Fruit fly (Drosophila melanogaster): ENCODE results near the gene CG31111.

CG31111 gene

dm6 chr3R:25024895-25025557 lies 31.0 kb downstream of the CG31111 start, which contains the start of the genes EMC6 and Hr96 (continued):
- TF ChIP-seq knrl (GFP tag; IDR thresholded peaks at IDR 0.05; ENCODE audit: partially characterized antibody) (peak; percentile 69), CG7271 (tag; optimal IDR thresholded peaks at IDR 0.05) (peak; percentile 82), CG9876 (GFP tag; optimal IDR thresholded peaks at IDR 0.05) (peak; percentile 82), cad (GFP tag; optimal IDR thresholded peaks at IDR 0.05) (no peak), Gug (GFP tag; IDR thresholded peaks at IDR 0.05) (peak; percentile 93), Hr3 (GFP tag; optimal IDR thresholded peaks at IDR 0.05) (peak; percentile 93), lmd (GFP tag; IDR thresholded peaks at IDR 0.05) (peak; percentile 92), ssp (GFP tag; IDR thresholded peaks at IDR 0.05) (peak; percentile 75), CG11504 (tag; optimal IDR thresholded peaks at IDR 0.05) (peak; percentile 90), CG2129 (GFP tag; IDR thresholded peaks at IDR 0.05; ENCODE audit: partially characterized antibody) (0 out of 2 replicates have a peak, but pooled peaks have one; percentile 4), sim (GFP tag; IDR thresholded peaks at IDR 0.05) (peak; percentile 80), Mad (GFP tag; optimal IDR thresholded peaks at IDR 0.05) (peak; percentile 95), CG6854 (GFP tag; optimal IDR thresholded peaks at IDR 0.05) (peak; percentile 83), B-H1 (GFP tag; IDR thresholded peaks at IDR 0.05) (peak; percentile 90), jigr1 (GFP tag; IDR thresholded peaks at IDR 0.05) (peak; percentile 62; the same call in 2 of the 3 replicates), vvl (GFP tag; IDR thresholded peaks at IDR 0.05) (peak; percentile 96), CG14441 (GFP tag; IDR thresholded peaks at IDR 0.05) (peak; percentile 93), CG14014 (GFP tag; IDR thresholded peaks at IDR 0.05) (peak; percentile 94), run (tag; optimal IDR thresholded peaks at IDR 0.05) (peak; percentile 76), H15 (GFP tag; IDR thresholded peaks at IDR 0.05) (peak; percentile 93), NK7.1 (GFP tag; optimal IDR thresholded peaks at IDR 0.05) (peak; percentile 84), HmgD (GFP tag; optimal IDR thresholded peaks at IDR 0.05) (peak; percentile 55), CG2202 (tag; optimal IDR thresholded peaks at IDR 0.05) (peak; percentile 80), usp (GFP tag; optimal IDR thresholded peaks at IDR 0.05) (no peak), NC2α (GFP tag; optimal IDR thresholded peaks at IDR 0.05) (peak; percentile 80), Atf3 (GFP tag; optimal IDR thresholded peaks at IDR 0.05) (peak; percentile 91), vnd (GFP tag; IDR thresholded peaks at IDR 0.05; ENCODE audit: partially characterized antibody) (peak; percentile 60; the same call in 2 of the 3 replicates), CG15514 (GFP tag; optimal IDR thresholded peaks at IDR 0.05) (peak; percentile 92), rib (GFP tag; IDR thresholded peaks at IDR 0.05) (peak; percentile 83), stc (GFP tag; IDR thresholded peaks at IDR 0.05) (peak; percentile 92), danr (GFP tag; IDR thresholded peaks at IDR 0.05) (peak; percentile 86), insv (GFP tag; optimal IDR thresholded peaks at IDR 0.05) (peak in 1 of 2 experiments; percentile 72), Nf-YB (GFP tag; optimal IDR thresholded peaks at IDR 0.05) (peak; percentile 81), CG9609 (GFP tag; optimal IDR thresholded peaks at IDR 0.05) (peak; percentile 91), PHDP (tag; optimal IDR thresholded peaks at IDR 0.05) (peak; percentile 92), jing (GFP tag; optimal IDR thresholded peaks at IDR 0.05) (peak; percentile 80), NC2β (GFP tag; optimal IDR thresholded peaks at IDR 0.05) (peak; percentile 95), CG4404 (GFP tag; IDR thresholded peaks at IDR 0.05) (peak; percentile 85), CG11695 (GFP tag; IDR thresholded peaks at IDR 0.05) (peak; percentile 87), CG6654 (GFP tag; optimal IDR thresholded peaks at IDR 0.05) (peak; percentile 72), CG11456 (GFP tag; IDR thresholded peaks at IDR 0.05) (peak; percentile 97), Abd-B (GFP tag; optimal IDR thresholded peaks at IDR 0.05) (peak; percentile 89), CG10565 (GFP tag; optimal IDR thresholded peaks at IDR 0.05) (peak; percentile 67), CG9215 (GFP tag; IDR thresholded peaks at IDR 0.05) (peak; percentile 86), Meics (GFP tag; optimal IDR thresholded peaks at IDR 0.05) (peak; percentile 94), CG8089 (GFP tag; optimal IDR thresholded peaks at IDR 0.05) (peak; percentile 86), lola (GFP tag; optimal IDR thresholded peaks at IDR 0.05) (peak in 1 of 3 experiments; percentile 90), ash1 (GFP tag; optimal IDR thresholded peaks at IDR 0.05) (peak; percentile 83), CG16815 (GFP tag; optimal IDR thresholded peaks at IDR 0.05) (peak; percentile 88), Vsx1 (GFP tag; optimal IDR thresholded peaks at IDR 0.05) (peak; percentile 92)
